Fruit fly (Drosophila melanogaster): ENCODE data around the gene CG11555.
A peak's percentile ranks its signal among the peaks of the same experiment; 100 is the strongest.

Gene CG11555

DNA sequence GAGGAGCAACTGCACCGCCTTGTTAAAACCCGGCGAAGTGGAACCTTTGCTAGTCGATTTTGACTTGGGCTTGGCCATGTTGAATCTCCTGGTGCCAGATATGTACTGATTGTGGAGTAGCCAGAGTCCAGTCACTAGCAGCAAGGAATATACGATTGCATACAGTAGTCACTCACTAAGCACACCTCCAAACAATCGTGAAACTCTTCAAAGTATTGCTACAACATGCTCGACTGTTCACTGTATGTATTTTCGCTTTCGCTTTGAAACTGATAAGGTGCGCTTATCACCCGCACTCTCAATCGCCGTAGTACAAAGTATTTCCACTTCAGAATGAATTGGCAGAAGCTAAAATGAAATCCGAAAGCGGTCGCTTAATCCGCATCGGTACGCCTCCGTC lies 12.8 kb downstream of the CG11555 start (continued):
- TF ChIP-seq ATbp (GFP tag; optimal IDR thresholded peaks at IDR 0.05) (peak; percentile 45), lbe (GFP tag; optimal IDR thresholded peaks at IDR 0.05) (peak; percentile 90), Doc2 (GFP tag; IDR thresholded peaks at IDR 0.05) (no peak), CG4328 (GFP tag; optimal IDR thresholded peaks at IDR 0.05) (peak; percentile 58), unpg (GFP tag; optimal IDR thresholded peaks at IDR 0.05) (peak; percentile 63), ham (GFP tag; IDR thresholded peaks at IDR 0.05) (no peak; the same call in 1 of the 2 replicates), ara (GFP tag; IDR thresholded peaks at IDR 0.05) (no peak; the same call in 1 of the 2 replicates), D (optimal IDR thresholded peaks at IDR 0.05) (no peak), D (GFP tag; optimal IDR thresholded peaks at IDR 0.05) (no peak), Ets97D (GFP tag; optimal IDR thresholded peaks at IDR 0.05) (peak; percentile 20), Dbx (GFP tag; IDR thresholded peaks at IDR 0.05) (peak; percentile 88), BEAF-32 (GFP tag; optimal IDR thresholded peaks at IDR 0.05) (no peak), Sin3A (optimal IDR thresholded peaks at IDR 0.05) (no peak), chinmo (GFP tag; IDR thresholded peaks at IDR 0.05; ENCODE audit: partially characterized antibody) (no peak; the same call in 3 of the 4 replicates), CG7357 (GFP tag; IDR thresholded peaks at IDR 0.05) (peak; percentile 37; the same call in 1 of the 3 replicates), CG8765 (GFP tag; IDR thresholded peaks at IDR 0.05) (no peak), Dll (GFP tag; IDR thresholded peaks at IDR 0.05; ENCODE audit: partially characterized antibody) (no peak), CG30431 (GFP tag; optimal IDR thresholded peaks at IDR 0.05) (no peak), GATAe (GFP tag; conservative IDR thresholded peaks at IDR 0.05) (peak; percentile 94), pb (GFP tag; optimal IDR thresholded peaks at IDR 0.05) (peak; percentile 15), CG12071 (GFP tag; optimal IDR thresholded peaks at IDR 0.05) (peak; percentile 67), CG15073 (GFP tag; optimal IDR thresholded peaks at IDR 0.05) (no peak), CG2120 (GFP tag; optimal IDR thresholded peaks at IDR 0.05) (peak; percentile 90), CG18011 (GFP tag; optimal IDR thresholded peaks at IDR 0.05) (peak; percentile 24), CkIIα-i1 (GFP tag; IDR thresholded peaks at IDR 0.05) (no peak), CG4360 (GFP tag; IDR thresholded peaks at IDR 0.05) (peak; percentile 44; the same call in 1 of the 2 replicates), dm (GFP tag; optimal IDR thresholded peaks at IDR 0.05) (peak; percentile 53), gcm2 (GFP tag; optimal IDR thresholded peaks at IDR 0.05) (peak; percentile 53), crp (GFP tag; optimal IDR thresholded peaks at IDR 0.05) (no peak), ac (GFP tag; optimal IDR thresholded peaks at IDR 0.05) (no peak), seq (GFP tag; IDR thresholded peaks at IDR 0.05) (peak; percentile 64; the same call in 1 of the 2 replicates), Sry-δ (GFP tag; optimal IDR thresholded peaks at IDR 0.05) (peak; percentile 31), ttk (GFP tag; IDR thresholded peaks at IDR 0.05) (peak; percentile 49; the same call in 1 of the 2 replicates), tx (GFP tag; optimal IDR thresholded peaks at IDR 0.05) (peak; percentile 70), gem (tag; optimal IDR thresholded peaks at IDR 0.05) (peak; percentile 51), Usf (GFP tag; optimal IDR thresholded peaks at IDR 0.05) (peak; percentile 35), YL-1 (GFP tag; optimal IDR thresholded peaks at IDR 0.05) (no peak), CG1792 (GFP tag; optimal IDR thresholded peaks at IDR 0.05) (no peak), Hr78 (GFP tag; optimal IDR thresholded peaks at IDR 0.05) (no peak), CG7786 (GFP tag; optimal IDR thresholded peaks at IDR 0.05) (peak; percentile 78), CG7372 (GFP tag; IDR thresholded peaks at IDR 0.05) (0 out of 2 replicates have a peak, but pooled peaks have one; percentile 34), CG6813 (GFP tag; optimal IDR thresholded peaks at IDR 0.05) (peak; percentile 59), kni (GFP tag; optimal IDR thresholded peaks at IDR 0.05) (no peak), CG32772 (GFP tag; IDR thresholded peaks at IDR 0.05) (peak; percentile 24; the same call in 1 of the 2 replicates), CG31224 (GFP tag; IDR thresholded peaks at IDR 0.05) (0 out of 2 replicates have a peak, but pooled peaks have one; percentile 44), Awh (GFP tag; IDR thresholded peaks at IDR 0.05) (peak; percentile 53; the same call in 1 of the 2 replicates), CG42726 (GFP tag; IDR thresholded peaks at IDR 0.05; ENCODE audit: partially characterized antibody) (no peak), Camta (GFP tag; optimal IDR thresholded peaks at IDR 0.05) (peak; percentile 42), salm (tag; optimal IDR thresholded peaks at IDR 0.05) (no peak), eyg (GFP tag; optimal IDR thresholded peaks at IDR 0.05) (no peak), chn (GFP tag; optimal IDR thresholded peaks at IDR 0.05) (peak; percentile 47)
